Worm (Caenorhabditis elegans): ENCODE results near the gene C27C12.4.

ce11 chrX:14851904-14852303 is 2.0 kb upstream of the C27C12.4 start:
- TF ChIP-seq ceh-90 (tag; optimal IDR thresholded peaks at IDR 0.05): no peak
- no peak for TF ChIP-seq ama-1 (optimal IDR thresholded peaks at IDR 0.05)
- TF ChIP-seq ztf-11 (tag; optimal IDR thresholded peaks at IDR 0.05): no peak
- no peak for TF ChIP-seq efl-1 (optimal IDR thresholded peaks at IDR 0.05)
- peak in 1 of 2 experiments; percentile 91 for TF ChIP-seq efl-1 (GFP tag; optimal IDR thresholded peaks at IDR 0.05 in 1 of 2)
